Fruit fly (Drosophila melanogaster) whole organism, embryonic: ENCODE data around the gene rumi.
A peak's percentile ranks its signal among the peaks of the same experiment; 100 is the strongest.

Source experiments
- Awh ChIP-seq: fragments of 200-800 bp; sonication (Bioruptor generic); IDR thresholded peaks from 2 replicates; pipeline ENCODE4, ENCODE4 v1.3.6; 2022; ENCODE audit warnings: missing biosample characterization, missing genetic modification characterization
- CG10366 ChIP-seq: fragments of 200-800 bp; sonication (Bioruptor generic); IDR thresholded peaks from 2 replicates; pipeline ENCODE4 v1.3.6; 2022; ENCODE audit warnings: missing biosample characterization, missing genetic modification characterization
- CG11456 ChIP-seq: fragments of 200-800 bp; sonication (Bioruptor generic); IDR thresholded peaks from 3 replicates; pipeline ENCODE4 v1.3.6; 2022; ENCODE audit warnings: missing biosample characterization, missing genetic modification characterization
- CG11504 ChIP-seq: fragments of 200-800 bp; sonication (Bioruptor generic); optimal IDR thresholded peaks from 3 replicates; lab custom pipeline; 2019; ENCODE audit warnings: missing biosample characterization, mild to moderate bottlenecking, missing genetic modification characterization, moderate library complexity
- CG11695 ChIP-seq: fragments of 200-800 bp; sonication (Bioruptor generic); IDR thresholded peaks from 3 replicates; pipeline ENCODE4 v1.3.6; 2022; ENCODE audit warnings: missing biosample characterization, missing genetic modification characterization
- CG11696 ChIP-seq: fragments of 200-800 bp; sonication (Bioruptor generic); IDR thresholded peaks from 2 replicates; pipeline ENCODE4 v1.3.6; 2022; ENCODE audit warnings: missing biosample characterization, missing genetic modification characterization
- CG11723 ChIP-seq: fragments of 200-800 bp; sonication (Bioruptor generic); optimal IDR thresholded peaks from 2 replicates; lab custom pipeline; 2017; ENCODE audit warnings: missing biosample characterization, mild to moderate bottlenecking, missing genetic modification characterization
- CG12071 ChIP-seq: fragments of 200-800 bp; sonication (Bioruptor generic); optimal IDR thresholded peaks from 3 replicates; lab custom pipeline; 2018; ENCODE audit warnings: missing biosample characterization, mild to moderate bottlenecking, missing genetic modification characterization
- CG1603 ChIP-seq: fragments of 200-800 bp; sonication (Bioruptor generic); optimal IDR thresholded peaks from 2 replicates; lab custom pipeline; 2019; ENCODE audit warnings: missing biosample characterization, mild to moderate bottlenecking, missing genetic modification characterization, moderate library complexity
- CG16779 ChIP-seq: fragments of 200-800 bp; sonication (Bioruptor generic); IDR thresholded peaks from 2 replicates; pipeline ENCODE4 v1.3.6; 2022; ENCODE audit warnings: missing biosample characterization, missing genetic modification characterization
- CG17385 ChIP-seq: fragments of 200-800 bp; sonication (Bioruptor generic); optimal IDR thresholded peaks from 3 replicates; lab custom pipeline; 2018; ENCODE audit warnings: missing biosample characterization, mild to moderate bottlenecking, missing genetic modification characterization
- CG17612 ChIP-seq: fragments of 200-800 bp; sonication (Bioruptor generic); IDR thresholded peaks from 2 replicates; pipeline ENCODE4 v1.3.6; 2022; ENCODE audit warnings: missing biosample characterization, missing genetic modification characterization
- CG18011 ChIP-seq: fragments of 200-800 bp; sonication (Bioruptor generic); optimal IDR thresholded peaks from 2 replicates; lab custom pipeline; 2017; ENCODE audit warnings: missing biosample characterization, missing genetic modification characterization, mild to moderate bottlenecking, moderate library complexity, missing genotype
- CG3847 ChIP-seq: fragments of 200-800 bp; sonication (Bioruptor generic); IDR thresholded peaks from 2 replicates; pipeline ENCODE4 v1.3.6; 2022; ENCODE audit warnings: missing biosample characterization, missing genetic modification characterization
- CG4360 ChIP-seq: fragments of 200-800 bp; sonication (Bioruptor generic); IDR thresholded peaks from 2 replicates; pipeline ENCODE4 v1.3.6; 2022; ENCODE audit warnings: missing biosample characterization, missing genetic modification characterization
- CG8388 ChIP-seq: fragments of 200-800 bp; sonication (Bioruptor generic); optimal IDR thresholded peaks from 2 replicates; lab custom pipeline; 2019; ENCODE audit warnings: missing biosample characterization, mild to moderate bottlenecking, missing genetic modification characterization, moderate library complexity
- CG8478 ChIP-seq: fragments of >200 bp; optimal IDR thresholded peaks from 2 replicates; lab custom pipeline; 2018
- Drgx ChIP-seq: fragments of 200-800 bp; sonication (Bioruptor generic); IDR thresholded peaks from 2 replicates; pipeline ENCODE4 v1.3.6; 2022; ENCODE audit warnings: missing biosample characterization, missing genetic modification characterization
- Hr3 ChIP-seq: fragments of 200-800 bp; sonication (Bioruptor generic); optimal IDR thresholded peaks from 3 replicates; lab custom pipeline; 2016; ENCODE audit warnings: missing biosample characterization, missing genetic modification characterization
- Mrtf ChIP-seq: fragments of 200-800 bp; sonication (Bioruptor generic); IDR thresholded peaks from 3 replicates; pipeline ENCODE4 v1.3.6; 2022; ENCODE audit warnings: missing biosample characterization, missing genetic modification characterization
- Opbp ChIP-seq: fragments of 200-800 bp; sonication (Bioruptor generic); IDR thresholded peaks from 3 replicates; pipeline ENCODE4 v1.3.6; 2022; ENCODE audit warnings: missing biosample characterization, missing genetic modification characterization; ENCODE audit not compliant: partially characterized antibody
- Six4 ChIP-seq: fragments of 200-800 bp; sonication (Bioruptor generic); optimal IDR thresholded peaks from 2 replicates; lab custom pipeline; 2016; ENCODE audit warnings: missing biosample characterization, missing genetic modification characterization
- Sox100B ChIP-seq: fragments of 200-800 bp; sonication (Bioruptor generic); optimal IDR thresholded peaks from 3 replicates; lab custom pipeline; 2018; ENCODE audit warnings: missing biosample characterization, mild to moderate bottlenecking, missing genetic modification characterization
- Spps ChIP-seq: fragments of 200-800 bp; sonication (Bioruptor generic); optimal IDR thresholded peaks from 2 replicates; lab custom pipeline; 2018; ENCODE audit warnings: missing biosample characterization, mild to moderate bottlenecking, missing genetic modification characterization
- Xrp1 ChIP-seq: fragments of 200-800 bp; sonication (Bioruptor generic); IDR thresholded peaks from 2 replicates; pipeline ENCODE4 v1.3.6; 2022; ENCODE audit warnings: missing biosample characterization, missing genetic modification characterization
- YL-1 ChIP-seq: fragments of 200-800 bp; sonication (Bioruptor generic); optimal IDR thresholded peaks from 3 replicates; lab custom pipeline; 2017; ENCODE audit warnings: missing biosample characterization, mild to moderate bottlenecking, missing genetic modification characterization
- ab ChIP-seq: fragments of 200-800 bp; sonication (Bioruptor generic); optimal IDR thresholded peaks from 2 replicates; lab custom pipeline; 2016; ENCODE audit warnings: missing biosample characterization, missing genetic modification characterization
- abd-A ChIP-seq: fragments of 200-800 bp; sonication (Bioruptor generic); optimal IDR thresholded peaks from 3 replicates; lab custom pipeline; 2019; ENCODE audit warnings: missing biosample characterization, mild to moderate bottlenecking, missing genetic modification characterization, moderate library complexity
- bab2 ChIP-seq: fragments of 200-800 bp; sonication (Bioruptor generic); optimal IDR thresholded peaks from 2 replicates; lab custom pipeline; 2016; ENCODE audit warnings: missing biosample characterization, missing genetic modification characterization
- bowl ChIP-seq: fragments of 200-800 bp; sonication (Bioruptor generic); IDR thresholded peaks from 2 replicates; pipeline ENCODE4 v1.3.6; 2022; ENCODE audit warnings: missing biosample characterization, missing genetic modification characterization
- br ChIP-seq: fragments of >200 bp; optimal IDR thresholded peaks from 2 replicates; lab custom pipeline; 2017
- btn ChIP-seq: fragments of 200-800 bp; sonication (Bioruptor generic); optimal IDR thresholded peaks from 2 replicates; lab custom pipeline; 2016; ENCODE audit warnings: missing biosample characterization, missing genetic modification characterization
- gcm ChIP-seq: fragments of 200-800 bp; sonication (Bioruptor generic); optimal IDR thresholded peaks from 2 replicates; lab custom pipeline; 2019; ENCODE audit warnings: missing biosample characterization, mild to moderate bottlenecking, missing genetic modification characterization, moderate library complexity
- hbn ChIP-seq: fragments of 200-800 bp; sonication (Bioruptor generic); IDR thresholded peaks from 2 replicates; pipeline ENCODE4 v1.3.6; 2022; ENCODE audit warnings: missing biosample characterization, missing genetic modification characterization; ENCODE audit not compliant: partially characterized antibody
- her ChIP-seq: fragments of 200-800 bp; sonication (Bioruptor generic); optimal IDR thresholded peaks from 2 replicates; lab custom pipeline; 2016; ENCODE audit warnings: missing biosample characterization, missing genetic modification characterization
- kay ChIP-seq: fragments of 200-800 bp; sonication (Bioruptor generic); optimal IDR thresholded peaks from 2 replicates; lab custom pipeline; 2016; ENCODE audit warnings: missing biosample characterization, missing genetic modification characterization
- lab ChIP-seq: fragments of 200-800 bp; sonication (Bioruptor generic); optimal IDR thresholded peaks from 3 replicates; lab custom pipeline; 2017; ENCODE audit warnings: missing biosample characterization, missing genetic modification characterization, mild to moderate bottlenecking, moderate library complexity, missing genetic modification reagents
- lbe ChIP-seq: fragments of 200-800 bp; sonication (Bioruptor generic); optimal IDR thresholded peaks from 2 replicates; lab custom pipeline; 2016; ENCODE audit warnings: missing biosample characterization, mild to moderate bottlenecking, missing genetic modification characterization
- luna ChIP-seq: fragments of 200-800 bp; sonication (Bioruptor generic); optimal IDR thresholded peaks from 2 replicates; lab custom pipeline; 2016; ENCODE audit warnings: missing biosample characterization, missing genetic modification characterization
- nerfin-1 ChIP-seq: fragments of 200-800 bp; sonication (Bioruptor generic); optimal IDR thresholded peaks from 3 replicates; lab custom pipeline; 2019; ENCODE audit warnings: missing biosample characterization, mild to moderate bottlenecking, missing genetic modification characterization, moderate library complexity
- odd ChIP-seq: fragments of 200-800 bp; sonication (Bioruptor generic); optimal IDR thresholded peaks from 2 replicates; lab custom pipeline; 2017; ENCODE audit warnings: missing biosample characterization, mild to moderate bottlenecking, missing genetic modification characterization
- p53 ChIP-seq: fragments of 200-800 bp; sonication (Bioruptor generic); optimal IDR thresholded peaks from 2 replicates; lab custom pipeline; 2016; ENCODE audit warnings: missing biosample characterization, missing genetic modification characterization
- pho ChIP-seq: fragments of 200-800 bp; sonication (Bioruptor generic); optimal IDR thresholded peaks from 2 replicates; lab custom pipeline; 2016; ENCODE audit warnings: missing biosample characterization, missing genetic modification characterization
- prd ChIP-seq, 3 experiments: fragments of >200 bp in 2 of 3; fragments of 200-800 bp in 1 of 3; sonication (Bioruptor generic) in 1 of 3; optimal IDR thresholded peaks in 2 of 3; IDR thresholded peaks in 1 of 3; 2 replicates in 2 of 3; 3 replicates in 1 of 3; pipeline versions ENCODE4 v1.3.6 to Lab custom; 2017 to 2022; ENCODE audit warnings: missing biosample characterization in 1 of 3, missing genetic modification characterization in 1 of 3
- schlank ChIP-seq: fragments of 200-800 bp; sonication (Bioruptor generic); optimal IDR thresholded peaks from 2 replicates; lab custom pipeline; 2018; ENCODE audit warnings: missing biosample characterization, mild to moderate bottlenecking, missing genetic modification characterization
- seq ChIP-seq: fragments of 200-800 bp; sonication (Bioruptor generic); IDR thresholded peaks from 2 replicates; pipeline ENCODE4 v1.3.6; 2022; ENCODE audit warnings: missing biosample characterization, missing genetic modification characterization
- slbo ChIP-seq: fragments of 200-800 bp; sonication (Bioruptor generic); IDR thresholded peaks from 2 replicates; pipeline ENCODE4 v1.3.6; 2022; ENCODE audit warnings: missing biosample characterization, missing genetic modification characterization
- slp2 ChIP-seq: fragments of 200-800 bp; sonication (Bioruptor generic); optimal IDR thresholded peaks from 2 replicates; lab custom pipeline; 2016; ENCODE audit warnings: missing biosample characterization, missing genetic modification characterization
- so ChIP-seq: fragments of 200-800 bp; sonication (Bioruptor generic); IDR thresholded peaks from 3 replicates; pipeline ENCODE4 v1.3.6; 2022; ENCODE audit warnings: missing biosample characterization, missing genetic modification characterization
- sob ChIP-seq: fragments of 200-800 bp; sonication (Bioruptor generic); IDR thresholded peaks from 2 replicates; pipeline ENCODE4 v1.3.6; 2022; ENCODE audit warnings: missing biosample characterization, missing genetic modification characterization
- trem ChIP-seq: fragments of 200-800 bp; optimal IDR thresholded peaks from 3 replicates; lab custom pipeline; 2019; ENCODE audit warnings: missing biosample characterization, mild to moderate bottlenecking, missing genetic modification characterization, moderate library complexity
- unpg ChIP-seq: fragments of 200-800 bp; sonication (Bioruptor generic); optimal IDR thresholded peaks from 3 replicates; lab custom pipeline; 2018; ENCODE audit warnings: missing biosample characterization, mild to moderate bottlenecking, missing genetic modification characterization, moderate library complexity
- wor ChIP-seq: fragments of 200-800 bp; sonication (Bioruptor generic); IDR thresholded peaks from 2 replicates; pipeline ENCODE4 v1.3.6; 2022; ENCODE audit warnings: missing biosample characterization, missing genetic modification characterization

Gene rumi

dm6 chr3R:22751111-22751510 lies 714 bp upstream of the rumi start:
- TF ChIP-seq her (GFP tag; lab: Kevin White, UChicago) = no peak
- TF ChIP-seq sob (GFP tag; lab: Robert Waterston, UW) = no peak
- TF ChIP-seq CG11723 (GFP tag; lab: Kevin White, UChicago) = no peak
- no peak for TF ChIP-seq Sox100B
- no peak for TF ChIP-seq gcm
- no peak for TF ChIP-seq YL-1 (GFP tag; lab: Kevin White, UChicago)
- TF ChIP-seq CG11696 (GFP tag; lab: Robert Waterston, UW) = peak; percentile 57
- TF ChIP-seq hbn (GFP tag; lab: Robert Waterston, UW) = no peak
- no peak for TF ChIP-seq pho (GFP tag; lab: Kevin White, UChicago)
- no peak for TF ChIP-seq CG16779 (GFP tag; lab: Robert Waterston, UW)
- TF ChIP-seq seq = no peak; the same call in 1 of the 2 replicates
- peak; percentile 3 for TF ChIP-seq CG1603 (tag; lab: Kevin White, UChicago)
- TF ChIP-seq lbe (GFP tag; lab: Kevin White, UChicago) = no peak
- TF ChIP-seq Opbp (GFP tag; lab: Robert Waterston, UW) = no peak
- no peak for TF ChIP-seq odd (GFP tag; lab: Kevin White, UChicago)
- TF ChIP-seq luna (GFP tag; lab: Kevin White, UChicago) = no peak
- TF ChIP-seq CG3847 (GFP tag; lab: Robert Waterston, UW) = no peak
- TF ChIP-seq Hr3 = no peak
- no peak for TF ChIP-seq so (GFP tag; lab: Robert Waterston, UW)
- TF ChIP-seq Mrtf = no peak
- TF ChIP-seq kay = no peak
- no peak for TF ChIP-seq wor (GFP tag; lab: Robert Waterston, UW)
- TF ChIP-seq CG17385 (GFP tag; lab: Kevin White, UChicago) = no peak
- TF ChIP-seq p53 (GFP tag; lab: Kevin White, UChicago) = no peak
- TF ChIP-seq bowl (GFP tag; lab: Robert Waterston, UW) = no peak
- no peak for TF ChIP-seq Six4
- TF ChIP-seq br (lab: Kevin White, UChicago) = no peak
- no peak for TF ChIP-seq CG8388 (GFP tag; lab: Kevin White, UChicago)
- TF ChIP-seq CG10366 (GFP tag; lab: Robert Waterston, UW) = no peak
- no peak for TF ChIP-seq ab (GFP tag; lab: Kevin White, UChicago)
- no peak for TF ChIP-seq trem (tag; lab: Kevin White, UChicago)
- TF ChIP-seq lab (GFP tag; lab: Kevin White, UChicago) = no peak
- TF ChIP-seq bab2 = no peak
- TF ChIP-seq CG12071 = no peak
- TF ChIP-seq slbo = peak; percentile 15; the same call in 1 of the 2 replicates
- TF ChIP-seq Drgx (GFP tag; lab: Robert Waterston, UW) = 0 out of 2 replicates have a peak, but pooled peaks have one; percentile 28
- no peak; the same call in 1 of the 2 replicates for TF ChIP-seq Awh (GFP tag; lab: Robert Waterston, UW)
- TF ChIP-seq nerfin-1 (tag; lab: Kevin White, UChicago) = peak; percentile 15
- TF ChIP-seq prd (optimal IDR thresholded peaks at IDR 0.05; lab: Kevin White, UChicago) = no peak
- TF ChIP-seq prd (GFP tag; IDR thresholded peaks at IDR 0.05; lab: Robert Waterston, UW) = no peak
- TF ChIP-seq slp2 (GFP tag; lab: Kevin White, UChicago) = no peak
- TF ChIP-seq Spps = no peak
- TF ChIP-seq CG17612 = no peak
- TF ChIP-seq CG18011 = no peak
- TF ChIP-seq schlank (tag; lab: Kevin White, UChicago) = no peak
- 0 out of 2 replicates have a peak, but pooled peaks have one; percentile 19 for TF ChIP-seq Xrp1
- TF ChIP-seq btn = no peak
- peak; percentile 2 for TF ChIP-seq unpg (GFP tag; lab: Kevin White, UChicago)
- no peak for TF ChIP-seq CG11504
- no peak for TF ChIP-seq abd-A (tag; lab: Kevin White, UChicago)
- TF ChIP-seq CG8478 (lab: Kevin White, UChicago) = no peak
- no peak for TF ChIP-seq CG11456 (GFP tag; lab: Robert Waterston, UW)
- no peak for TF ChIP-seq CG4360
- 0 out of 3 replicates have a peak, but pooled peaks have one; percentile 17 for TF ChIP-seq CG11695 (GFP tag; lab: Robert Waterston, UW)
